Fruit fly (Drosophila melanogaster): Measurements from ENCODE around the gene CG31373.

dm6 chr3R:10747650-10748049 is 38.5 kb upstream of the CG31373 start:
- no peak for TF ChIP-seq Sin3A (optimal IDR thresholded peaks at IDR 0.05)
- TF ChIP-seq Myc (optimal IDR thresholded peaks at IDR 0.05), result no peak
- no peak for TF ChIP-seq insv (optimal IDR thresholded peaks at IDR 0.05)
- no peak for TF ChIP-seq h (optimal IDR thresholded peaks at IDR 0.05)

Data from Kc167 (cell line).